Fruit fly (Drosophila melanogaster) whole organism, embryonic: ENCODE measurements around the gene PolD2.

Experiments
- Aef1 ChIP-seq: fragments of 200-800 bp; sonication (Bioruptor generic); IDR thresholded peaks from 3 replicates; pipeline ENCODE4 v1.3.6; 2022; ENCODE audit warnings: missing biosample characterization, missing genetic modification characterization
- Awh ChIP-seq: fragments of 200-800 bp; sonication (Bioruptor generic); IDR thresholded peaks from 2 replicates; pipeline ENCODE4, ENCODE4 v1.3.6; 2022; ENCODE audit warnings: missing biosample characterization, missing genetic modification characterization
- CG11504 ChIP-seq: fragments of 200-800 bp; sonication (Bioruptor generic); optimal IDR thresholded peaks from 3 replicates; lab custom pipeline; 2019; ENCODE audit warnings: missing biosample characterization, mild to moderate bottlenecking, missing genetic modification characterization, moderate library complexity
- CG12391 ChIP-seq: fragments of 200-800 bp; sonication (Bioruptor generic); optimal IDR thresholded peaks from 3 replicates; lab custom pipeline; 2018; ENCODE audit warnings: missing biosample characterization, mild to moderate bottlenecking, missing genetic modification characterization, moderate library complexity
- CG12659 ChIP-seq: fragments of 200-800 bp; sonication (Bioruptor generic); optimal IDR thresholded peaks from 3 replicates; lab custom pipeline; 2017; ENCODE audit warnings: mild to moderate bottlenecking, missing biosample characterization, missing genetic modification reagents, missing genetic modification characterization
- CG17385 ChIP-seq: fragments of 200-800 bp; sonication (Bioruptor generic); optimal IDR thresholded peaks from 3 replicates; lab custom pipeline; 2018; ENCODE audit warnings: missing biosample characterization, mild to moderate bottlenecking, missing genetic modification characterization
- CG17612 ChIP-seq: fragments of 200-800 bp; sonication (Bioruptor generic); IDR thresholded peaks from 2 replicates; pipeline ENCODE4 v1.3.6; 2022; ENCODE audit warnings: missing biosample characterization, missing genetic modification characterization
- CG30403 ChIP-seq: fragments of 200-800 bp; sonication (Bioruptor generic); optimal IDR thresholded peaks from 3 replicates; lab custom pipeline; 2016; ENCODE audit warnings: missing biosample characterization, missing genetic modification characterization
- CG34422 ChIP-seq: fragments of 200-800 bp; sonication (Bioruptor generic); IDR thresholded peaks from 3 replicates; pipeline ENCODE4 v1.3.6; 2022; ENCODE audit warnings: missing biosample characterization, missing genetic modification characterization
- CG43689 ChIP-seq: fragments of 200-800 bp; sonication (Bioruptor generic); IDR thresholded peaks from 2 replicates; pipeline ENCODE4 v1.3.6; 2022; ENCODE audit warnings: missing biosample characterization, missing genetic modification characterization
- CG4730 ChIP-seq: fragments of 200-800 bp; sonication (Bioruptor generic); IDR thresholded peaks from 2 replicates; pipeline ENCODE4 v1.3.6; 2022; ENCODE audit warnings: missing biosample characterization, missing genetic modification characterization
- CG6272 ChIP-seq: fragments of 200-800 bp; sonication (Bioruptor generic); IDR thresholded peaks from 2 replicates; pipeline ENCODE4 v1.3.6; 2022; ENCODE audit warnings: missing biosample characterization, missing genetic modification characterization
- CG6813 ChIP-seq: fragments of 200-800 bp; sonication (Bioruptor generic); optimal IDR thresholded peaks from 2 replicates; lab custom pipeline; 2017; ENCODE audit warnings: missing biosample characterization, missing genetic modification characterization, mild to moderate bottlenecking, moderate library complexity, missing genetic modification reagents
- CG7839 ChIP-seq: fragments of 200-800 bp; sonication (Bioruptor generic); optimal IDR thresholded peaks from 3 replicates; lab custom pipeline; 2018; ENCODE audit warnings: missing biosample characterization, mild to moderate bottlenecking, missing genetic modification characterization, moderate library complexity
- CG8281 ChIP-seq: fragments of 200-800 bp; sonication (Bioruptor generic); optimal IDR thresholded peaks from 2 replicates; lab custom pipeline; 2018; ENCODE audit warnings: missing biosample characterization, mild to moderate bottlenecking, missing genetic modification characterization, moderate library complexity
- CG9727 ChIP-seq: fragments of 200-800 bp; sonication (Bioruptor generic); optimal IDR thresholded peaks from 3 replicates; lab custom pipeline; 2017; ENCODE audit warnings: missing biosample characterization, mild to moderate bottlenecking, missing genetic modification characterization
- CkIIα-i1 ChIP-seq: fragments of 200-800 bp; sonication (Bioruptor generic); IDR thresholded peaks from 2 replicates; pipeline ENCODE4 v1.3.6; 2022; ENCODE audit warnings: missing biosample characterization, missing genetic modification characterization
- Dek ChIP-seq: fragments of 200-800 bp; sonication (Bioruptor generic); optimal IDR thresholded peaks from 3 replicates; lab custom pipeline; 2019; ENCODE audit warnings: missing biosample characterization, mild to moderate bottlenecking, missing genetic modification characterization, moderate library complexity
- Drgx ChIP-seq: fragments of 200-800 bp; sonication (Bioruptor generic); IDR thresholded peaks from 2 replicates; pipeline ENCODE4 v1.3.6; 2022; ENCODE audit warnings: missing biosample characterization, missing genetic modification characterization
- E2f1 ChIP-seq: fragments of 200-800 bp; sonication (Bioruptor generic); IDR thresholded peaks from 2 replicates; pipeline ENCODE4 v1.3.6; 2022; ENCODE audit warnings: missing biosample characterization, missing genetic modification characterization
- Ets97D ChIP-seq: fragments of 200-800 bp; sonication (Bioruptor generic); optimal IDR thresholded peaks from 3 replicates; lab custom pipeline; 2016; ENCODE audit warnings: missing biosample characterization, missing genetic modification characterization
- Gsc ChIP-seq: fragments of 200-800 bp; sonication (Bioruptor generic); IDR thresholded peaks from 2 replicates; pipeline ENCODE4 v1.3.6; 2022; ENCODE audit warnings: missing biosample characterization, missing genetic modification characterization
- Hr51 ChIP-seq, 2 experiments: fragments of 200-800 bp; sonication (Bioruptor generic); optimal IDR thresholded peaks; 2 replicates in 1 of 2; 3 replicates in 1 of 2; lab custom pipeline; 2016 to 2018; ENCODE audit warnings: missing biosample characterization in 2 of 2, missing genetic modification characterization in 2 of 2, mild to moderate bottlenecking in 1 of 2, moderate library complexity in 1 of 2
- Meics ChIP-seq: fragments of 200-800 bp; sonication (Bioruptor generic); optimal IDR thresholded peaks from 2 replicates; lab custom pipeline; 2017; ENCODE audit warnings: missing biosample characterization, mild to moderate bottlenecking, missing genetic modification characterization
- Scr ChIP-seq: fragments of 200-800 bp; sonication (Bioruptor generic); IDR thresholded peaks from 2 replicates; pipeline ENCODE4 v1.3.6; 2022; ENCODE audit warnings: missing biosample characterization, missing genetic modification characterization; ENCODE audit not compliant: partially characterized antibody
- Ssrp ChIP-seq: fragments of 200-800 bp; sonication (Bioruptor generic); optimal IDR thresholded peaks from 2 replicates; lab custom pipeline; 2018; ENCODE audit warnings: missing biosample characterization, mild to moderate bottlenecking, missing genetic modification characterization, moderate library complexity
- TFAM ChIP-seq: fragments of 200-800 bp; sonication (Bioruptor generic); optimal IDR thresholded peaks from 2 replicates; lab custom pipeline; 2017; ENCODE audit warnings: missing biosample characterization, missing genetic modification characterization, inconsistent platforms
- amos ChIP-seq: fragments of 200-800 bp; sonication (Bioruptor generic); IDR thresholded peaks from 2 replicates; pipeline ENCODE4 v1.3.6; 2022; ENCODE audit warnings: missing biosample characterization, missing genetic modification characterization; ENCODE audit not compliant: partially characterized antibody
- aop ChIP-seq: fragments of 200-800 bp; sonication (Bioruptor generic); IDR thresholded peaks from 2 replicates; pipeline ENCODE4 v1.3.6; 2022; ENCODE audit warnings: missing biosample characterization, missing genetic modification characterization
- bsh ChIP-seq, 2 experiments: fragments of 200-800 bp; sonication (Bioruptor generic); optimal IDR thresholded peaks; 2 replicates each; lab custom pipeline; 2017 to 2018; ENCODE audit warnings: mild to moderate bottlenecking in 2 of 2, missing biosample characterization in 2 of 2, missing genetic modification characterization in 2 of 2, moderate library complexity in 1 of 2
- croc ChIP-seq: fragments of 200-800 bp; sonication (Bioruptor generic); conservative IDR thresholded peaks from 3 replicates; pipeline ENCODE4 v1.3.6; 2022; ENCODE audit warnings: missing biosample characterization, missing genetic modification characterization
- dati ChIP-seq: fragments of 200-800 bp; sonication (Bioruptor generic); IDR thresholded peaks from 2 replicates; pipeline ENCODE4 v1.3.6; 2022; ENCODE audit warnings: missing biosample characterization, missing genetic modification characterization
- gce ChIP-seq: fragments of 200-800 bp; sonication (Bioruptor generic); IDR thresholded peaks from 3 replicates; pipeline ENCODE4 v1.3.6; 2022; ENCODE audit warnings: missing biosample characterization, missing genetic modification characterization
- gfzf ChIP-seq: fragments of 200-800 bp; sonication (Bioruptor generic); optimal IDR thresholded peaks from 2 replicates; lab custom pipeline; 2016; ENCODE audit warnings: missing biosample characterization, mild to moderate bottlenecking, missing genetic modification characterization, moderate library complexity
- gsb-n ChIP-seq: fragments of 200-800 bp; sonication (Bioruptor generic); optimal IDR thresholded peaks from 3 replicates; lab custom pipeline; 2018; ENCODE audit warnings: missing biosample characterization, mild to moderate bottlenecking, missing genetic modification characterization
- her ChIP-seq: fragments of 200-800 bp; sonication (Bioruptor generic); optimal IDR thresholded peaks from 2 replicates; lab custom pipeline; 2016; ENCODE audit warnings: missing biosample characterization, missing genetic modification characterization
- jumu ChIP-seq: fragments of 200-800 bp; sonication (Bioruptor generic); optimal IDR thresholded peaks from 3 replicates; lab custom pipeline; 2016; ENCODE audit warnings: missing biosample characterization, missing genetic modification characterization
- lmd ChIP-seq: fragments of 200-800 bp; sonication (Bioruptor generic); IDR thresholded peaks from 2 replicates; pipeline ENCODE4 v1.3.6; 2022; ENCODE audit warnings: missing biosample characterization, missing genetic modification characterization
- maf-S ChIP-seq: fragments of 200-800 bp; sonication (Bioruptor generic); optimal IDR thresholded peaks from 2 replicates; lab custom pipeline; 2016; ENCODE audit warnings: missing biosample characterization, missing genetic modification characterization
- nau ChIP-seq: fragments of 200-800 bp; sonication (Bioruptor generic); optimal IDR thresholded peaks from 3 replicates; lab custom pipeline; 2017; ENCODE audit warnings: missing biosample characterization, mild to moderate bottlenecking, missing genetic modification characterization, missing genetic modification reagents
- odd ChIP-seq: fragments of 200-800 bp; sonication (Bioruptor generic); optimal IDR thresholded peaks from 2 replicates; lab custom pipeline; 2017; ENCODE audit warnings: missing biosample characterization, mild to moderate bottlenecking, missing genetic modification characterization
- org-1 ChIP-seq: fragments of 200-800 bp; sonication (Bioruptor generic); optimal IDR thresholded peaks from 2 replicates; lab custom pipeline; 2017; ENCODE audit warnings: missing biosample characterization, missing genetic modification characterization
- otp ChIP-seq: fragments of 200-800 bp; sonication (Bioruptor generic); IDR thresholded peaks from 3 replicates; pipeline ENCODE4, ENCODE4 v1.3.6; 2022; ENCODE audit warnings: missing biosample characterization, missing genetic modification characterization
- pb ChIP-seq: fragments of 200-800 bp; sonication (Bioruptor generic); optimal IDR thresholded peaks from 3 replicates; lab custom pipeline; 2016; ENCODE audit warnings: missing biosample characterization, missing genetic modification characterization
- pfk ChIP-seq: fragments of 200-800 bp; sonication (Bioruptor generic); optimal IDR thresholded peaks from 2 replicates; lab custom pipeline; 2018; ENCODE audit warnings: missing biosample characterization, mild to moderate bottlenecking, missing genetic modification characterization, moderate library complexity
- so ChIP-seq: fragments of 200-800 bp; sonication (Bioruptor generic); IDR thresholded peaks from 3 replicates; pipeline ENCODE4 v1.3.6; 2022; ENCODE audit warnings: missing biosample characterization, missing genetic modification characterization
- sob ChIP-seq: fragments of 200-800 bp; sonication (Bioruptor generic); IDR thresholded peaks from 2 replicates; pipeline ENCODE4 v1.3.6; 2022; ENCODE audit warnings: missing biosample characterization, missing genetic modification characterization
- ttk ChIP-seq: fragments of 200-800 bp; sonication (Bioruptor generic); IDR thresholded peaks from 2 replicates; pipeline ENCODE4 v2.1.2; 2022; ENCODE audit warnings: missing biosample characterization, missing genetic modification characterization
- vnd ChIP-seq: fragments of 200-800 bp; sonication (Bioruptor generic); IDR thresholded peaks from 3 replicates; pipeline ENCODE4 v1.3.6; 2022; ENCODE audit warnings: missing biosample characterization, missing genetic modification characterization; ENCODE audit not compliant: partially characterized antibody
- vvl ChIP-seq: fragments of 200-800 bp; sonication (Bioruptor generic); IDR thresholded peaks from 2 replicates; pipeline ENCODE4 v1.3.6; 2022; ENCODE audit warnings: missing biosample characterization, missing genetic modification characterization

PolD2 gene

DNA sequence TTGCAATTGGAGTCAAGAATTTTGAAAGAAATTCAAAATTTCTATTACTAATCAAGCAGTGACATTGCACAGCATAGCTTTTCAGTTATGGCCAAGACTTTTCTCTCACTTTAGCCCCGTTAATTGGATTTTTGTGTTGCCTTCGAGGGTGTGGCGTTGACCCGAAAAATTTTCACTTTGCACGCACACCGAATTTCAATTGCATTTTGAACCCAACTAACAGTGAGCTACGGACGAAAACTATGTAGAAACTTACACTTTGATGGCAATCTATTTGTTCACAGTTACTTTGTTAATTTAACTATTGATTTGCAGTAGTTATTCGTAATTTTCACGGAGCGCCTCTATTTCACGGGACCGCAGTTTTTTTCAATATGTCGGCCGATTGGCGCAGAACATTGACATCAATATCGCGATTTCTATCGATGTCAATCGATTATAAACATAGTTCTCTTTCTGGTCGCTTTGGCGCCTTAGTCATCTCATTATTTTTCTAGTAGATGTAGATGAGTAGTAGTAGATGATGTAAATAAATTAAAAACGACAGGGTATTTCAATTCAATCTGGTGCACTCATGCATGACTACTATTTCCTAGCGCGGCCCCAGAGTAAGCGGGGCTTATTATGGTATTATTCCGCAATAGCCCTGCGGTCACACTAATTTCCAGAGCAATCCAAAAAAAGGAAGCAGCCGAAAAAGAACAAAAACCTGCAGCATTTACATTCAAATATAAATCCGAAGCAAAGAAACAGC lies 19.7 kb downstream of the PolD2 start, which contains the start of the genes alpha-Spec, dlt and Cdc37 (continued):
- TF ChIP-seq gfzf (GFP tag; lab: Kevin White, UChicago), result peak; percentile 92
- TF ChIP-seq lmd (GFP tag; lab: Robert Waterston, UW), result peak; percentile 24; the same call in 1 of the 2 replicates
- no peak for TF ChIP-seq pfk
- TF ChIP-seq Dek (tag; lab: Kevin White, UChicago), result peak; percentile 2
- no peak for TF ChIP-seq CG17612 (GFP tag; lab: Robert Waterston, UW)
- no peak for TF ChIP-seq E2f1 (GFP tag; lab: Robert Waterston, UW)
- no peak for TF ChIP-seq Drgx (GFP tag; lab: Robert Waterston, UW)
- TF ChIP-seq Ssrp (tag; lab: Kevin White, UChicago), result no peak
- no peak for TF ChIP-seq vvl
- no peak for TF ChIP-seq Hr51 (GFP tag; optimal IDR thresholded peaks at IDR 0.05; lab: Kevin White, UChicago)
- TF ChIP-seq CG30403, result peak; percentile 20
- TF ChIP-seq aop (GFP tag; lab: Robert Waterston, UW), result no peak
- no peak for TF ChIP-seq nau
- no peak for TF ChIP-seq CkIIα-i1 (GFP tag; lab: Robert Waterston, UW)
- TF ChIP-seq ttk (GFP tag; lab: Robert Waterston, UW), result no peak
- TF ChIP-seq croc (GFP tag; lab: Robert Waterston, UW), result no peak
- peak; percentile 81 for TF ChIP-seq Ets97D (GFP tag; lab: Kevin White, UChicago)
- no peak for TF ChIP-seq CG43689 (GFP tag; lab: Robert Waterston, UW)
- no peak; the same call in 2 of the 3 replicates for TF ChIP-seq CG34422 (GFP tag; lab: Robert Waterston, UW)
- TF ChIP-seq TFAM (GFP tag; lab: Kevin White, UChicago), result no peak
- TF ChIP-seq CG6272 (GFP tag; lab: Robert Waterston, UW), result no peak
- TF ChIP-seq jumu (GFP tag; lab: Kevin White, UChicago), result no peak
- 0 out of 2 replicates have a peak, but pooled peaks have one; percentile 41 for TF ChIP-seq sob (GFP tag; lab: Robert Waterston, UW)
- no peak for TF ChIP-seq Meics (GFP tag; lab: Kevin White, UChicago)
- TF ChIP-seq CG11504 (tag; lab: Kevin White, UChicago), result no peak
- TF ChIP-seq otp (GFP tag; lab: Robert Waterston, UW), result no peak
- no peak for TF ChIP-seq maf-S (GFP tag; lab: Kevin White, UChicago)
- no peak for TF ChIP-seq Aef1 (GFP tag; lab: Robert Waterston, UW)
- TF ChIP-seq amos, result peak; percentile 79
- no peak for TF ChIP-seq dati (GFP tag; lab: Robert Waterston, UW)
- TF ChIP-seq gce (GFP tag; lab: Robert Waterston, UW), result no peak
- no peak for TF ChIP-seq CG6813 (GFP tag; lab: Kevin White, UChicago)
- no peak for TF ChIP-seq CG17385 (GFP tag; lab: Kevin White, UChicago)
- TF ChIP-seq CG4730 (GFP tag; lab: Robert Waterston, UW), result no peak
- TF ChIP-seq org-1 (GFP tag; lab: Kevin White, UChicago), result no peak
- TF ChIP-seq CG12659, result peak; percentile 72
- peak; percentile 10 for TF ChIP-seq CG9727 (GFP tag; lab: Kevin White, UChicago)
- TF ChIP-seq bsh (GFP tag; optimal IDR thresholded peaks at IDR 0.05; lab: Kevin White, UChicago), result peak; percentile 15 to 58
- TF ChIP-seq gsb-n, result no peak
- no peak for TF ChIP-seq Gsc (GFP tag; lab: Robert Waterston, UW)
- no peak for TF ChIP-seq odd (GFP tag; lab: Kevin White, UChicago)
- TF ChIP-seq CG8281 (tag; lab: Kevin White, UChicago), result peak; percentile 97
- TF ChIP-seq pb, result no peak
- TF ChIP-seq CG7839, result no peak
- TF ChIP-seq vnd, result peak; percentile 78
- TF ChIP-seq her (GFP tag; lab: Kevin White, UChicago), result peak; percentile 12
- peak; percentile 44 for TF ChIP-seq CG12391 (tag; lab: Kevin White, UChicago)
- peak; percentile 78 for TF ChIP-seq Scr (GFP tag; lab: Robert Waterston, UW)
- TF ChIP-seq so (GFP tag; lab: Robert Waterston, UW), result no peak
- no peak for TF ChIP-seq Awh (GFP tag; lab: Robert Waterston, UW)
